Fruit fly (Drosophila melanogaster): ENCODE data around the gene natalisin.

DNA sequence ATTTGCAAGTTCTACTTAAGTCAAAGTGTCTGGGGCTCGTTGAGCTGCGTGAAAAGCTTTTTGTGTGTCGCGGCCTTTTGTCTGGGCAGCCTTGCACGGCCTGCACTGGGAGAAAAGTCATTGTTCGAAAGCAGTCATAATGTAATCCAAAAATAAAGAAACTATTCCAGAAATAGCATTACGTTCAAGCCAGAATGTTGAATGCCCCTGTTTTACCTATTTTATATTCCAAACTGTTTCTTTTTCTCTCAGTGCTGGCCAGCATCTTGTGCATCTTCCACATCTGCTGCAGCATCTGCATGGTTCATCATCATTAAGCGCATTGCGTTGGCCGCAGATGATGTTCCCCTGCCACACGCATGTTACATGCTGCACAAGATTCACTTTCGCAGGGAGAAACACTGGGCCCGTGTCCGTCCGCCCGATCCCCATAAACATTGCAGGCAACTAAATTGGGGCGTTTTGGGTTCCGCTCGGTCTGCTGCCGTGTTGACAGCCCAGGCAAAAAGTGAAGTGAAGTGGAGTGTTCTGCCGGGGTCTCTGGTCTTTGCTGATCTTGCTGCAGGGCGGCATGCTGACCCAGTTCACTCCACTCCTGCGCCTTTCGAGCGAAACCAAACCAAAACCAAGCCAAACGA, 4.9 kb upstream of the natalisin start:
- peak; percentile 99 for TF ChIP-seq Eip78C (GFP tag)
- no peak for TF ChIP-seq Hr38 (GFP tag; optimal IDR thresholded peaks at IDR 0.05)
- TF ChIP-seq Hr39 (GFP tag; optimal IDR thresholded peaks at IDR 0.05): peak; percentile 94
- TF ChIP-seq ss (GFP tag; optimal IDR thresholded peaks at IDR 0.05): peak; percentile 85 to 94
- peak; percentile 93 for TF ChIP-seq lz (GFP tag; optimal IDR thresholded peaks at IDR 0.05)
- TF ChIP-seq Sox15 (GFP tag; optimal IDR thresholded peaks at IDR 0.05): peak; percentile 88
- TF ChIP-seq CG16779 (tag; optimal IDR thresholded peaks at IDR 0.05): peak; percentile 61
